Fruit fly (Drosophila melanogaster): ENCODE results near the gene SdhD.

The SdhD gene

DNA sequence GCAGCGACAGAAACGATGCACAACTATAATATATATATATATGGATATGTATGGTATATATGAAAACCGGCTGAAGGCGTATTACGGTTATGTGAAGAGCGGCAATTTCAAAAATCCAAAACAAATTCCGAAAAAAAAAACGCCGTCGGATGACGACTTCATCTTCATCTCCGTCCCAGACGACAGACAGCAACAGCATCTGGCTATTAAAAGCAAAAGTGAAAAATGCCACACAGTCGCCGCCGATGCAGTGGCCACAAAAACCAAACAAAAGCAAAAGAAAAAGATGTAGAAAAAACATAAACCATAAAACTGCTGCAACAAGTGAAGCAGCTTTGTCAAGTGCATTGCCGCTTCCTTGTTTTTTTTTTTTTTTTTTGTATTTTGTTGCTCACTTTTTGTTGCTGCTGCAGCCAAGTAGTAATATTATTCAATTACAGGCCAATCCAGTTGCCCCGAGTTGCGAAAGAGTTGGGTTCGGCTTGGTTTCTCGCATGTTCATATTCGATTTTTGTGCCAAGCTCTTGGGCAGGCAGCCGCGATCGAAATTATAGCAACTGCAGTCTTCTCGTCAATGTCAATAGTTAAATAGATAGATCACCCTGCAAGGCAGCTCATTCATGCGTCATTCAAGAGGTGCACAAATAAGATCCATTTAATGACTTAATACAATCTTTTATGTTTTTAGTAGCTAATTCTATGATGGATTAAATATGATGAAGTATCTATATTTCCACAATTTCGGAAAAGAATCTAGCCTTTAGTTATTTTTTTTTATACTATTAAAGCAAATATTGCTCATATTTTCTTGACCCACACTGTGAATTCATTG, 25.6 kb downstream of the SdhD start (continued):
- TF ChIP-seq Ssrp (tag; optimal IDR thresholded peaks at IDR 0.05) (peak; percentile 30), CG34376 (GFP tag; optimal IDR thresholded peaks at IDR 0.05) (no peak), CG30431 (GFP tag; optimal IDR thresholded peaks at IDR 0.05) (no peak), CG14965 (GFP tag; optimal IDR thresholded peaks at IDR 0.05; ENCODE audit: borderline replicate concordance) (no peak), Hsf (GFP tag; optimal IDR thresholded peaks at IDR 0.05) (peak; percentile 24), CG6272 (GFP tag; IDR thresholded peaks at IDR 0.05) (no peak), fd96Cb (tag; optimal IDR thresholded peaks at IDR 0.05) (no peak), insv (GFP tag; optimal IDR thresholded peaks at IDR 0.05) (no peak), pho (GFP tag; optimal IDR thresholded peaks at IDR 0.05) (no peak), nom (GFP tag; optimal IDR thresholded peaks at IDR 0.05) (peak; percentile 42), CG1603 (tag; optimal IDR thresholded peaks at IDR 0.05) (no peak), gem (tag; optimal IDR thresholded peaks at IDR 0.05) (peak; percentile 52), ranshi (GFP tag; IDR thresholded peaks at IDR 0.05) (no peak), CG3407 (GFP tag; optimal IDR thresholded peaks at IDR 0.05) (no peak), pnt (GFP tag; optimal IDR thresholded peaks at IDR 0.05) (no peak), CG9727 (GFP tag; optimal IDR thresholded peaks at IDR 0.05) (no peak), CG14441 (GFP tag; IDR thresholded peaks at IDR 0.05) (no peak), HLH4C (GFP tag; IDR thresholded peaks at IDR 0.05; ENCODE audit: partially characterized antibody) (no peak), ci (GFP tag; IDR thresholded peaks at IDR 0.05) (peak; percentile 40; the same call in 1 of the 3 replicates), grn (GFP tag; optimal IDR thresholded peaks at IDR 0.05) (no peak), CG6813 (GFP tag; optimal IDR thresholded peaks at IDR 0.05) (no peak), TFAM (GFP tag; optimal IDR thresholded peaks at IDR 0.05) (no peak), CG12219 (GFP tag; optimal IDR thresholded peaks at IDR 0.05) (no peak), z (GFP tag; IDR thresholded peaks at IDR 0.05) (no peak), vnd (GFP tag; IDR thresholded peaks at IDR 0.05; ENCODE audit: partially characterized antibody) (no peak), her (GFP tag; optimal IDR thresholded peaks at IDR 0.05) (no peak), CrebB (tag; optimal IDR thresholded peaks at IDR 0.05) (no peak), Blimp-1 (GFP tag; optimal IDR thresholded peaks at IDR 0.05) (peak; percentile 92), NFAT (GFP tag; IDR thresholded peaks at IDR 0.05) (no peak), CG12942 (GFP tag; optimal IDR thresholded peaks at IDR 0.05) (no peak), CG6254 (GFP tag; optimal IDR thresholded peaks at IDR 0.05) (peak; percentile 23), ash1 (GFP tag; optimal IDR thresholded peaks at IDR 0.05) (no peak), slou (GFP tag; optimal IDR thresholded peaks at IDR 0.05) (no peak), sc (optimal IDR thresholded peaks at IDR 0.05) (no peak), sc (GFP tag; optimal IDR thresholded peaks at IDR 0.05) (no peak), CG30403 (GFP tag; optimal IDR thresholded peaks at IDR 0.05) (peak; percentile 15), CG6765 (GFP tag; optimal IDR thresholded peaks at IDR 0.05) (no peak), lilli (GFP tag; optimal IDR thresholded peaks at IDR 0.05) (no peak), tup (GFP tag; optimal IDR thresholded peaks at IDR 0.05) (no peak), Dll (GFP tag; IDR thresholded peaks at IDR 0.05; ENCODE audit: partially characterized antibody) (no peak), esg (GFP tag; conservative IDR thresholded peaks at IDR 0.05) (no peak), trem (tag; optimal IDR thresholded peaks at IDR 0.05) (no peak), slp2 (GFP tag; optimal IDR thresholded peaks at IDR 0.05) (no peak), klu (GFP tag; IDR thresholded peaks at IDR 0.05) (no peak), otp (GFP tag; IDR thresholded peaks at IDR 0.05) (no peak), row (GFP tag; IDR thresholded peaks at IDR 0.05) (no peak), bcd (GFP tag; optimal IDR thresholded peaks at IDR 0.05) (no peak), CG4328 (GFP tag; optimal IDR thresholded peaks at IDR 0.05) (no peak), Nf-YB (GFP tag; optimal IDR thresholded peaks at IDR 0.05) (no peak), CG1832 (GFP tag; optimal IDR thresholded peaks at IDR 0.05) (no peak)

Measured in whole organism, embryonic.